Worm (Caenorhabditis elegans) whole organism, mixed stage, embryonic: ENCODE data around the gene Y52D5A.2.
"Not testable (repeated sequence)": the region's sequence is repeated elsewhere in the genome, so short reads cannot be mapped to it uniquely, and the experiment has no call there.

Experiments
- ceh-39 ChIP-seq: fragments of 150-350 bp; optimal IDR thresholded peaks from 2 replicates; lab custom pipeline; 2014; ENCODE audit warnings: missing biosample characterization, missing genetic modification characterization
- ceh-43 ChIP-seq: fragments of 200-800 bp; sonication (Bioruptor generic); optimal IDR thresholded peaks from 2 replicates; lab custom pipeline; 2018; ENCODE audit warnings: mild to moderate bottlenecking, missing genetic modification characterization, moderate library complexity, missing compliant biosample characterization
- ceh-83 ChIP-seq: fragments of 200-800 bp; sonication (Bioruptor generic); optimal IDR thresholded peaks from 2 replicates; lab custom pipeline; 2018; ENCODE audit warnings: mild to moderate bottlenecking, missing genetic modification characterization, missing compliant biosample characterization
- ces-1 ChIP-seq: fragments of 150-350 bp; optimal IDR thresholded peaks from 2 replicates; lab custom pipeline; 2014; ENCODE audit warnings: missing biosample characterization, missing genetic modification reagents, missing genetic modification characterization
- cnd-1 ChIP-seq: fragments of 200-800 bp; sonication (Bioruptor generic); optimal IDR thresholded peaks from 2 replicates; lab custom pipeline; 2018; ENCODE audit warnings: mild to moderate bottlenecking, missing genetic modification characterization, missing compliant biosample characterization
- drap-1 ChIP-seq: fragments of 200-800 bp; sonication (Bioruptor generic); optimal IDR thresholded peaks from 3 replicates; lab custom pipeline; 2018; ENCODE audit warnings: mild to moderate bottlenecking, missing genetic modification characterization, missing compliant biosample characterization
- elt-1 ChIP-seq: sonication (generic microtip); optimal IDR thresholded peaks from 2 replicates; lab custom pipeline; 2017; ENCODE audit warnings: missing genetic modification characterization, mild to moderate bottlenecking, missing compliant biosample characterization, antibody characterized with exemption, moderate library complexity, borderline replicate concordance; ENCODE audit not compliant: insufficient read depth
- elt-3 ChIP-seq: fragments of 150-350 bp; optimal IDR thresholded peaks from 2 replicates; lab custom pipeline; 2014; ENCODE audit warnings: missing biosample characterization, missing genetic modification characterization
- flh-1 ChIP-seq: fragments of 200-800 bp; sonication (Bioruptor generic); optimal IDR thresholded peaks from 2 replicates; lab custom pipeline; 2018; ENCODE audit warnings: mild to moderate bottlenecking, missing genetic modification characterization, moderate library complexity, missing compliant biosample characterization
- ham-2 ChIP-seq: fragments of 200-800 bp; sonication (Bioruptor generic); optimal IDR thresholded peaks from 2 replicates; lab custom pipeline; 2018; ENCODE audit warnings: mild to moderate bottlenecking, missing genetic modification characterization, missing compliant biosample characterization
- hlh-1 ChIP-seq: fragments of 150-350 bp; optimal IDR thresholded peaks from 2 replicates; lab custom pipeline; 2014; ENCODE audit warnings: missing biosample characterization, missing genetic modification reagents, missing genetic modification characterization
- lin-13 ChIP-seq: fragments of 150-350 bp; optimal IDR thresholded peaks from 2 replicates; lab custom pipeline; 2014; ENCODE audit warnings: missing biosample characterization, missing genetic modification characterization
- lin-32 ChIP-seq: fragments of 200-800 bp; sonication (Bioruptor generic); optimal IDR thresholded peaks from 2 replicates; lab custom pipeline; 2018; ENCODE audit warnings: mild to moderate bottlenecking, missing genetic modification characterization, missing compliant biosample characterization
- lsy-2 ChIP-seq: fragments of 150-350 bp; optimal IDR thresholded peaks from 2 replicates; lab custom pipeline; 2014; ENCODE audit warnings: missing biosample characterization, missing genetic modification characterization
- mab-5 ChIP-seq: fragments of 150-350 bp; optimal IDR thresholded peaks from 2 replicates; lab custom pipeline; 2014; ENCODE audit warnings: missing biosample characterization, missing genetic modification characterization
- mep-1 ChIP-seq: fragments of 150-350 bp; optimal IDR thresholded peaks from 2 replicates; lab custom pipeline; 2017; ENCODE audit warnings: missing biosample characterization, missing genetic modification reagents, missing genetic modification characterization, inconsistent platforms
- mls-2 ChIP-seq: sonication (generic microtip); optimal IDR thresholded peaks from 2 replicates; lab custom pipeline; 2016; ENCODE audit warnings: mild to moderate bottlenecking, missing genetic modification characterization, moderate library complexity, missing compliant biosample characterization
- nhr-12 ChIP-seq: fragments of 150-350 bp; optimal IDR thresholded peaks from 2 replicates; lab custom pipeline; 2014; ENCODE audit warnings: missing biosample characterization, missing genetic modification characterization
- nhr-76 ChIP-seq: sonication (generic microtip); optimal IDR thresholded peaks from 2 replicates; lab custom pipeline; 2017; ENCODE audit warnings: missing biosample characterization, missing genetic modification characterization
- pha-4 ChIP-seq: fragments of 150-350 bp; optimal IDR thresholded peaks from 2 replicates; lab custom pipeline; 2018; ENCODE audit warnings: missing biosample characterization, missing genetic modification reagents, missing genetic modification characterization
- sem-2 ChIP-seq: fragments of 200-800 bp; sonication (Bioruptor generic); optimal IDR thresholded peaks from 2 replicates; lab custom pipeline; 2018; ENCODE audit warnings: mild to moderate bottlenecking, missing genetic modification characterization, missing compliant biosample characterization
- tbx-8 ChIP-seq: fragments of 200-800 bp; sonication (Bioruptor generic); optimal IDR thresholded peaks from 2 replicates; lab custom pipeline; 2018; ENCODE audit warnings: mild to moderate bottlenecking, missing genetic modification characterization, moderate library complexity, missing compliant biosample characterization
- unc-39 ChIP-seq: fragments of 150-350 bp; optimal IDR thresholded peaks from 2 replicates; lab custom pipeline; 2014; ENCODE audit warnings: missing biosample characterization, missing genetic modification characterization
- unc-62 ChIP-seq: fragments of 150-350 bp; optimal IDR thresholded peaks from 2 replicates; lab custom pipeline; 2014; ENCODE audit warnings: missing biosample characterization, missing genetic modification reagents, missing genetic modification characterization
- zip-8 ChIP-seq: fragments of 150-350 bp; optimal IDR thresholded peaks from 2 replicates; lab custom pipeline; 2014; ENCODE audit warnings: missing biosample characterization, missing genetic modification characterization

Gene Y52D5A.2

ce11 chrIV:5455999-5456398, 8.3 kb downstream of the Y52D5A.2 start, which contains the start of gene Y4C6A.3:
TSS of gene Y4C6A.3 (minus strand) at chrIV:5456099.
- not testable (repeated sequence) for TF ChIP-seq ceh-83 (GFP tag; lab: Kevin White, UChicago); nhr-76 (tag; lab: Kevin White, UChicago); pha-4 (tag; lab: Kevin White, UChicago)

ce11 chrIV:5452667-5453066, 11.6 kb downstream of the Y52D5A.2 start, which contains the start of gene Y4C6A.4:
TSS of gene Y4C6A.4 (plus strand) at chrIV:5452967.
- no peak for TF ChIP-seq unc-39 (tag; lab: Kevin White, UChicago)
- TF ChIP-seq zip-8: no peak

- TF ChIP-seq flh-1 (no peak), pha-4 (tag; lab: Kevin White, UChicago) (no peak), ces-1 (GFP tag; lab: Kevin White, UChicago) (no peak)
Observed at ce11 chrIV:5438705-5439104, 25.6 kb downstream of the Y52D5A.2 start, which contains the start of gene mgl-3. TSS of gene mgl-3 (plus strand) at chrIV:5439005.

ce11 chrIV:5419122-5419521, 45.2 kb downstream of the Y52D5A.2 start, which contains the start of gene ehn-3:
TSS of gene ehn-3 (minus strand) at chrIV:5419222.
- TF ChIP-seq mep-1 (tag; lab: Kevin White, UChicago): no peak
- TF ChIP-seq sem-2 (GFP tag; lab: Kevin White, UChicago): no peak
- no peak for TF ChIP-seq tbx-8 (GFP tag; lab: Kevin White, UChicago)
- no peak for TF ChIP-seq ces-1 (GFP tag; lab: Kevin White, UChicago)
- TF ChIP-seq lin-32 (GFP tag; lab: Kevin White, UChicago): no peak
- TF ChIP-seq unc-62 (GFP tag; lab: Kevin White, UChicago): no peak
- TF ChIP-seq mab-5 (tag; lab: Kevin White, UChicago): no peak

ce11 chrIV:5415696-5416095, 48.6 kb downstream of the Y52D5A.2 start, which contains the start of gene spp-7:
TSS of gene spp-7 (minus strand) at chrIV:5415796.
- TF ChIP-seq cnd-1: no peak
- TF ChIP-seq elt-3 (tag; lab: Kevin White, UChicago): no peak
- TF ChIP-seq drap-1: no peak
- TF ChIP-seq elt-1: no peak
- TF ChIP-seq lsy-2 (tag; lab: Kevin White, UChicago): no peak
- no peak for TF ChIP-seq ham-2 (GFP tag; lab: Kevin White, UChicago)
- TF ChIP-seq ceh-43: no peak
- no peak for TF ChIP-seq lin-13 (tag; lab: Kevin White, UChicago)
- TF ChIP-seq ceh-39 (tag; lab: Kevin White, UChicago): no peak
- no peak for TF ChIP-seq hlh-1 (tag; lab: Kevin White, UChicago)
- TF ChIP-seq unc-62 (GFP tag; lab: Kevin White, UChicago): no peak
- TF ChIP-seq mab-5 (tag; lab: Kevin White, UChicago): no peak
- TF ChIP-seq nhr-12 (tag; lab: Kevin White, UChicago): no peak
- TF ChIP-seq flh-1: no peak
- TF ChIP-seq zip-8: no peak
- no peak for TF ChIP-seq mls-2 (tag; lab: Kevin White, UChicago)
